Fruit fly (Drosophila melanogaster): ENCODE results near the gene dj-1beta.

Gene dj-1beta

DNA sequence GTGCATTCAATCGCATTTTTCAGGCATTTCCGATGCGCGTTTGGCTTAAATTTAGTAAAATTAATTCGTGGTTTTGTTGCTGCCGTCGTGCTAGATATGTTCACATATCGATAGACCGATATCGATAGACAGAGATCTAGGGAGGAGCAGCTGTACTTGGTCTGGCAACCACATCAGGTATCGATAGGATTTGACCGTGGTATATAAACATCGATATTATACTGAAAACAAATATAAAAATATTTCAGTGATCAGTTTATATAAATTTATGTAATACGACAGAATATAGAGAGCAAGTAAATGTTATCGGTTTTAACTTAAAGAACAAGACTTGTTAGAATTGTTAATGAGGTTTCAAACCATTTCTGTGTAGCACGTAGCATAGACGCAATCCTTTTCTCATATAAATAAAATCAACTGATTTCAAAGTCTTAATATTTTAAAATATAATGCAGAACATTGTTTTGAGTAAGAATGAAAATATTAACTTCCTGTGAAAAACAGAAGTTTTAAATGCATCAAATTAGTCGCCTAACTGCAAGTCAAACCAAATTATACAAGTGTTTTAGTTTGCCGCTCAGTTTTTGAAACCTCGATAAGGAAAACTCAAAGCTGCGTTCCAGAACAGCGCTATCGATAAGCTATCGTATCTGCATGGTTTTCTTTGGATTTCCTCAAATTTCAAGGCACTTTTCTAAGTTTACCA, at the start of gene dj-1beta, which contains the start of gene wts:
dj-1beta (plus strand) TSS at position 628 of the 706 bp plus-strand sequence.
wts (minus strand) TSS at position 130 of the 706 bp plus-strand sequence.
- TF ChIP-seq CG15710 (tag; optimal IDR thresholded peaks at IDR 0.05) (no peak), Ets98B (GFP tag; IDR thresholded peaks at IDR 0.05) (no peak), CG4496 (GFP tag; IDR thresholded peaks at IDR 0.05) (no peak), CG8159 (tag; optimal IDR thresholded peaks at IDR 0.05) (no peak), rn (GFP tag; IDR thresholded peaks at IDR 0.05) (no peak), CG14655 (GFP tag; optimal IDR thresholded peaks at IDR 0.05) (no peak), CG10348 (GFP tag; IDR thresholded peaks at IDR 0.05) (no peak), fd96Ca (GFP tag; IDR thresholded peaks at IDR 0.05) (no peak), EcR (GFP tag; optimal IDR thresholded peaks at IDR 0.05) (no peak), gl (tag; optimal IDR thresholded peaks at IDR 0.05) (no peak), D1 (tag; optimal IDR thresholded peaks at IDR 0.05) (no peak), CG13204 (GFP tag; optimal IDR thresholded peaks at IDR 0.05) (no peak), Pif1B (GFP tag; optimal IDR thresholded peaks at IDR 0.05) (no peak)

DNA sequence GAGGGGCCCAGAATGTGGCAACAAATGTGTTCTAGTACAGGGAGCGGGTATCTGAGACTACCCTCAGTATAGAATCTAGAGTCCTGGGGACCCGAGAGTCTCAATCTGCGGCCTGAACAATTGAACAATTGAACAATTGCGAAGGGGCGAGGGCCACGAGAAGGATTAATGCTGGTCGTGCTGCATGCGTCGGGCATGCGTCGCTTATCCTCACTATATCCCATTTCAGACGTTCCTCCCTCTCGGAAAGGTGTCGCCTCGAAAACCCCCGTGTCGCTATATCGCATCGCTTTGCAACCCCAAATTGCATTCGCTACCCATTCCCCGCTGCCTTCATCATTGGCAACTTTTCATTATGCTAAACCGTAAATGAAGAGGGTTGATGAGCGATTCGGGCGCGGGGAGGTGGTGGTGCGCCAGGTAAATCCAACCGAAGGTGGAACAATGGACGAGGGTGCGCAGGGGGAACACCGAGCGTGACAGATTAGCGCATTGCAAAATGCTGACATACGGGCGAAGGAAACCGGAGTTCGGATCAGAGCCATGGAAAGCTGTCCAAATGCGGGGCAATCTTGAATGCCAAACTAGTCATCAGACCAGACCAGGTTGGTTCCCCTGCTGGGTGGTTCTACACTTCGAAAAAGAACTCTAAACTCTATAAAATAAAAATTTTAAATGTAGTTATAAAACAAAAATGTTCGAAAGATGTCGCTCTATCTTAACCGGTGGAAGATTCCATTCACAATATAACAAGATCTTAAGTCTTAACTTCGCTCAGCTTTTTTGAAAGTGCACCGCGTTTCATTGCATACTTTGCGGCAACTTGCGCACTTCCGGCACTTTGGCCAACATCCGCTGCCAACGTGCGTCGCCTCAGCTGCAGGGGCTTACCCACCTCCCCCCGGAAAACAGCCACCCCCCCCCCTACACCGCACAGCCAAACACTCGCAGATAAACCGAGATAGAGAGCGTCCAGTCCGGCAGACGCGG, 47.9 kb upstream of the dj-1beta start:
- peak; percentile 10 for TF ChIP-seq CG8159 (tag; optimal IDR thresholded peaks at IDR 0.05)
- peak; percentile 5 for TF ChIP-seq CG14655 (GFP tag; optimal IDR thresholded peaks at IDR 0.05)
- no peak for TF ChIP-seq CG15710 (tag; optimal IDR thresholded peaks at IDR 0.05)
- TF ChIP-seq CG8301 (tag; optimal IDR thresholded peaks at IDR 0.05), result no peak
- peak; percentile 33; the same call in 1 of the 3 replicates for TF ChIP-seq CG4496 (GFP tag; IDR thresholded peaks at IDR 0.05)

DNA sequence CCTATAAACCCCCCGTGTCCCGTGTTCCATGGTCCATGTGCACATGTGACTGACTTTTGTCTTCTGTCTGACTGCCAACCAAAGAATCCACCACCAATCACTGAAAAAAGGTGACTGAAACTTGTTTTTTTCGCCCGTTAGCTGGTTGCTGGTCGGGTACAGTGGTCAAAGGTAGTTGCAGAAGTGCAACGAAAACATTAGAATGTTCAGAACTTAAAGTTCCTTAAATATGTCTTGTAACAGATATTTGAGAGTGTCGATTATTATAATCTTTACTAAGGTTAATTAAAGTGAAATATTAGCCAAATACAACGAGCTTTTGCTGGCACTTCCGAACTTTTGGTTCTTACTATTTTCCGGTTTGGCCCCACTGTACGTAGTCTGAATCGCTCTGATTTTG, 45.8 kb upstream of the dj-1beta start:
- TF ChIP-seq EcR (GFP tag; optimal IDR thresholded peaks at IDR 0.05), result no peak
- TF ChIP-seq CG8159 (tag; optimal IDR thresholded peaks at IDR 0.05), result peak; percentile 19
- TF ChIP-seq CG15710 (tag; optimal IDR thresholded peaks at IDR 0.05), result no peak
- no peak for TF ChIP-seq CG13204 (GFP tag; optimal IDR thresholded peaks at IDR 0.05)
- TF ChIP-seq Pif1B (GFP tag; optimal IDR thresholded peaks at IDR 0.05), result no peak
- TF ChIP-seq Pif1A (GFP tag; optimal IDR thresholded peaks at IDR 0.05), result no peak
- peak; percentile 23 for TF ChIP-seq CG17806 (tag; optimal IDR thresholded peaks at IDR 0.05)
- no peak for TF ChIP-seq fd96Ca (GFP tag; IDR thresholded peaks at IDR 0.05)
- TF ChIP-seq CG34367 (tag; optimal IDR thresholded peaks at IDR 0.05), result no peak
- TF ChIP-seq Snoo (tag; optimal IDR thresholded peaks at IDR 0.05), result peak; percentile 16
- TF ChIP-seq CG12605 (GFP tag; IDR thresholded peaks at IDR 0.05), result no peak
- TF ChIP-seq CG9948 (tag; optimal IDR thresholded peaks at IDR 0.05), result peak; percentile 13
- TF ChIP-seq CG10348 (GFP tag; IDR thresholded peaks at IDR 0.05), result no peak

DNA sequence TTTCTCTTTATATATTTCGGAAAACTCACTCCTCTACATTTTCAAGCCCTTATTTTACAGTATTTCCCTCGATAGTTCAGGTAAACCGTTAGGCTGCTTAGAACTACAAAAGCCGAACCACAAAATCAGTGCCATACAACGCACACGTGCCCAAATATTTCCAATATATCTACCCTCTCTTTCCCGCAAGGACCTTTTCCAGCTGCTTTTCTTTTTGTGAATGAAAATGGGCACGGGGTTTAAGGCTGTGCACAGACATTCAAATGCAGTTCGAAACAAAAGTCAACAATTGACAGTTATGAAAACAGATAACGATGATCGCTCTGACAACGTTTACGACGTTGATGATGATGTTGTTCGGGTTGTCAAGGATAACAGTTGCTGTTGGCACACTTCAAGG, 44.7 kb upstream of the dj-1beta start:
- no peak for TF ChIP-seq Ets98B (GFP tag; IDR thresholded peaks at IDR 0.05)
- TF ChIP-seq fd96Ca (GFP tag; IDR thresholded peaks at IDR 0.05), result no peak
- TF ChIP-seq CG4496 (GFP tag; IDR thresholded peaks at IDR 0.05), result no peak
- no peak for TF ChIP-seq CG9948 (tag; optimal IDR thresholded peaks at IDR 0.05)
- no peak for TF ChIP-seq CG8301 (tag; optimal IDR thresholded peaks at IDR 0.05)
- no peak for TF ChIP-seq Pif1A (GFP tag; optimal IDR thresholded peaks at IDR 0.05)
- TF ChIP-seq CG8159 (tag; optimal IDR thresholded peaks at IDR 0.05), result no peak
- no peak for TF ChIP-seq CG14655 (GFP tag; optimal IDR thresholded peaks at IDR 0.05)
- no peak for TF ChIP-seq CG32121 (GFP tag; IDR thresholded peaks at IDR 0.05)
- no peak for TF ChIP-seq Snoo (tag; optimal IDR thresholded peaks at IDR 0.05)

DNA sequence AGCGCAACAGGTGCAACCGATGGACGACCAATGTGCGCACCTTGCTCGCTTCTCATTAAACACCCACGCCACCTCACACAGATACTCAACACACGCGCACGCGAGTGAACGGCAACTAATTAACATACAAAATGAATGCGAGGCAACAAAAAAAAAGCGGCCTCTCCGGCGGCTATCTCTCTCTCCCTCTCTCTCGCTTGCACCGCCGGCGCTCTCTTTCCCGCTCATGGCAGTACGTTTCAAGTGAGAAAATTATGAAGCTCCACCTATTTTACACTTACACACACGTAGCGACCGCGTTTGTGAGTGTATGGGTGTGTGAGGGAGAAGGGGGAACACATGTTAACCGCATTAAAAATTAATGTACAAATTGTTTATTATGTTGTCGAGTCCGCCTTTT, 42.8 kb upstream of the dj-1beta start:
- TF ChIP-seq fd96Ca (GFP tag; IDR thresholded peaks at IDR 0.05), result peak; percentile 43; the same call in 1 of the 3 replicates
- no peak for TF ChIP-seq CG32121 (GFP tag; IDR thresholded peaks at IDR 0.05)
- TF ChIP-seq CG4496 (GFP tag; IDR thresholded peaks at IDR 0.05), result 0 out of 3 replicates have a peak, but pooled peaks have one; percentile 24
- TF ChIP-seq rn (GFP tag; IDR thresholded peaks at IDR 0.05), result 0 out of 2 replicates have a peak, but pooled peaks have one; percentile 14

DNA sequence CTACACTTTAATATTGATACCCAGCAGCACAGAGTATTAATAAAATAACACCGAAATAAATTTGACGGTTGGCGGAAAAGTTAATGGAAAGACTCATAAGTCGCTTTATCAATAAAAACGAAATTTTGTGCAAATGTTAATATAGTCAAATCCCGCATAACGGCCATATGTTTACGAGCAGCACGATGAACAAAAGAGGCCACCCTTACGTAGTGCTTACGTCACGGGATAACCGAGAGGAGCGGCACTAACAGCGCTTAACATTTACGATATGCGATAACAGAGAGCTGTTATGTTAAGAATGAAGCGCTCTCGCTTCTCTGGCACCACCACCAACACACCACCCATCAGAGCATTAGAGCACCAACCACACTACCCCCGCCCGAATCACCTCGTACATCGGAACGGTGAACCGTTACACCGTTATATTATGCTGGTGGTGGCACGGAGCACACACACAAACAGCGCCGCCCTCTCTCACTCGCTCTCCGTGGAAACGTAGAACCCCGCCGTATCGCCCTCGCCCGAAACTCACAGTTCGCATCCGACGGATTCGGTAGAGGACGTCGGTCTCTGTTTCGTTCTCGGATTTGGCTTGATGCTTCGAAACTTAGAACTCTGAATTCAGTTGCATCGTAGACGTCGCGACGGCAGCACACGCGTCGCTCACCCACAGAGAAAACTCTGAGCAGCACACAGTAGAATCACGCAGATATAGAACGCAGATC, 41.4 kb upstream of the dj-1beta start, which contains the start of gene zfh1:
zfh1 (plus strand) TSS at position 621 of the 728 bp plus-strand sequence.
- TF ChIP-seq CG13204 (GFP tag; optimal IDR thresholded peaks at IDR 0.05), result peak; percentile 60
- TF ChIP-seq Pif1B (GFP tag; optimal IDR thresholded peaks at IDR 0.05), result no peak
- no peak for TF ChIP-seq rn (GFP tag; IDR thresholded peaks at IDR 0.05)
- no peak for TF ChIP-seq CG34367 (tag; optimal IDR thresholded peaks at IDR 0.05)
- TF ChIP-seq Snoo (tag; optimal IDR thresholded peaks at IDR 0.05), result no peak
- no peak for TF ChIP-seq D1 (tag; optimal IDR thresholded peaks at IDR 0.05)
- TF ChIP-seq CG15710 (tag; optimal IDR thresholded peaks at IDR 0.05), result no peak
- TF ChIP-seq CG8301 (tag; optimal IDR thresholded peaks at IDR 0.05), result no peak
- no peak for TF ChIP-seq CG17806 (tag; optimal IDR thresholded peaks at IDR 0.05)
- TF ChIP-seq CG32121 (GFP tag; IDR thresholded peaks at IDR 0.05), result peak; percentile 62
- TF ChIP-seq EcR (GFP tag; optimal IDR thresholded peaks at IDR 0.05), result peak; percentile 75
- no peak for TF ChIP-seq CG9948 (tag; optimal IDR thresholded peaks at IDR 0.05)
- no peak for TF ChIP-seq CG14655 (GFP tag; optimal IDR thresholded peaks at IDR 0.05)
- TF ChIP-seq gl (tag; optimal IDR thresholded peaks at IDR 0.05), result no peak
- TF ChIP-seq CG8159 (tag; optimal IDR thresholded peaks at IDR 0.05), result no peak
- TF ChIP-seq CG10348 (GFP tag; IDR thresholded peaks at IDR 0.05), result no peak
- no peak for TF ChIP-seq fd96Ca (GFP tag; IDR thresholded peaks at IDR 0.05)
- TF ChIP-seq CG4496 (GFP tag; IDR thresholded peaks at IDR 0.05), result no peak
- no peak for TF ChIP-seq Pif1A (GFP tag; optimal IDR thresholded peaks at IDR 0.05)
- no peak for TF ChIP-seq CG12605 (GFP tag; IDR thresholded peaks at IDR 0.05)
- TF ChIP-seq Ets98B (GFP tag; IDR thresholded peaks at IDR 0.05), result peak; percentile 34; the same call in 1 of the 2 replicates
